Fruit fly (Drosophila melanogaster): Measurements from ENCODE around the gene Ude.
A peak's percentile ranks its signal among the peaks of the same experiment; 100 is the strongest.

Gene Ude

dm6 chr3R:24813637-24814301 lies 14.3 kb upstream of the Ude start, which contains the start of the genes lili and CG34150 (continued):
- TF ChIP-seq Asciz (GFP tag; optimal IDR thresholded peaks at IDR 0.05) (peak; percentile 55), CG4617 (GFP tag; optimal IDR thresholded peaks at IDR 0.05; ENCODE audit: borderline replicate concordance) (peak; percentile 46), CG3838 (GFP tag; optimal IDR thresholded peaks at IDR 0.05) (peak; percentile 67), hkb (optimal IDR thresholded peaks at IDR 0.05) (peak; percentile 19), hkb (GFP tag; IDR thresholded peaks at IDR 0.05) (peak; percentile 69), CG30020 (tag; optimal IDR thresholded peaks at IDR 0.05) (peak; percentile 70), Fer3 (tag; optimal IDR thresholded peaks at IDR 0.05) (peak; percentile 75), Abd-B (GFP tag; optimal IDR thresholded peaks at IDR 0.05) (peak; percentile 78), CG1529 (GFP tag; optimal IDR thresholded peaks at IDR 0.05) (peak; percentile 46), gro (GFP tag; optimal IDR thresholded peaks at IDR 0.05) (peak; percentile 81), CG15696 (tag; optimal IDR thresholded peaks at IDR 0.05) (peak; percentile 82), insv (GFP tag; optimal IDR thresholded peaks at IDR 0.05) (peak in 1 of 2 experiments; percentile 32), lilli (GFP tag; optimal IDR thresholded peaks at IDR 0.05) (peak; percentile 88), lbe (GFP tag; optimal IDR thresholded peaks at IDR 0.05) (peak; percentile 32), ranshi (GFP tag; IDR thresholded peaks at IDR 0.05) (peak; percentile 55; the same call in 1 of the 2 replicates), CG11398 (GFP tag; optimal IDR thresholded peaks at IDR 0.05) (no peak), sug (tag; optimal IDR thresholded peaks at IDR 0.05) (peak; percentile 82), CG8478 (optimal IDR thresholded peaks at IDR 0.05) (no peak), sens (GFP tag) (peak; percentile 97), CG2199 (GFP tag; IDR thresholded peaks at IDR 0.05) (no peak), wor (GFP tag; IDR thresholded peaks at IDR 0.05) (0 out of 2 replicates have a peak, but pooled peaks have one; percentile 26), Xbp1 (GFP tag; optimal IDR thresholded peaks at IDR 0.05) (peak; percentile 84)

- TF ChIP-seq CG10321 (GFP tag; IDR thresholded peaks at IDR 0.05) (no peak), lbe (GFP tag; optimal IDR thresholded peaks at IDR 0.05) (no peak), CG15479 (GFP tag; optimal IDR thresholded peaks at IDR 0.05) (peak; percentile 58), ewg (GFP tag; optimal IDR thresholded peaks at IDR 0.05) (peak; percentile 68), tgo (GFP tag; IDR thresholded peaks at IDR 0.05) (no peak), CG12769 (tag; optimal IDR thresholded peaks at IDR 0.05) (peak; percentile 4), Hand (GFP tag; optimal IDR thresholded peaks at IDR 0.05) (peak; percentile 8), HLHmδ (GFP tag; optimal IDR thresholded peaks at IDR 0.05) (no peak), CG12942 (GFP tag; optimal IDR thresholded peaks at IDR 0.05) (no peak), aop (GFP tag; IDR thresholded peaks at IDR 0.05) (no peak), sens-2 (GFP tag; IDR thresholded peaks at IDR 0.05) (0 out of 2 replicates have a peak, but pooled peaks have one; percentile 29), run (tag; optimal IDR thresholded peaks at IDR 0.05) (no peak), Pdp1 (GFP tag; optimal IDR thresholded peaks at IDR 0.05) (no peak), CG4424 (GFP tag; optimal IDR thresholded peaks at IDR 0.05) (no peak), CG3065 (GFP tag; optimal IDR thresholded peaks at IDR 0.05) (no peak), Vsx1 (GFP tag; optimal IDR thresholded peaks at IDR 0.05) (no peak), mirr (GFP tag; optimal IDR thresholded peaks at IDR 0.05) (peak; percentile 25), Hr3 (GFP tag; optimal IDR thresholded peaks at IDR 0.05) (no peak), Fer3 (tag; optimal IDR thresholded peaks at IDR 0.05) (no peak), CG17912 (GFP tag; optimal IDR thresholded peaks at IDR 0.05) (no peak), crp (GFP tag; optimal IDR thresholded peaks at IDR 0.05) (no peak), gsb (GFP tag; IDR thresholded peaks at IDR 0.05) (no peak), Bgb (GFP tag; IDR thresholded peaks at IDR 0.05; ENCODE audit: partially characterized antibody) (peak; percentile 32; the same call in 1 of the 2 replicates), CG2199 (GFP tag; IDR thresholded peaks at IDR 0.05) (peak; percentile 79; the same call in 2 of the 3 replicates), CG17186 (GFP tag; optimal IDR thresholded peaks at IDR 0.05) (no peak), CG11695 (GFP tag; IDR thresholded peaks at IDR 0.05) (no peak), pan (optimal IDR thresholded peaks at IDR 0.05) (no peak), pan (GFP tag; optimal IDR thresholded peaks at IDR 0.05 in 1 of 2, IDR thresholded peaks at IDR 0.05 in 1 of 2) (no peak), CG15011 (GFP tag; optimal IDR thresholded peaks at IDR 0.05) (no peak), scrt (GFP tag; optimal IDR thresholded peaks at IDR 0.05) (peak; percentile 81)
Measured at dm6 chr3R:24812987-24813636, 13.6 kb upstream of the Ude start.

Data from whole organism, embryonic.